Fruit fly (Drosophila melanogaster): ENCODE data around the gene CG9588.

The CG9588 gene

dm6 chr3R:13646729-13647633 lies 29.5 kb downstream of the CG9588 start, which contains the start of gene rin:
TSS of gene rin (plus strand) at chr3R:13647004.
- TF ChIP-seq bsh (GFP tag; optimal IDR thresholded peaks at IDR 0.05) (peak in 1 of 2 experiments; percentile 80), Fer1 (GFP tag; optimal IDR thresholded peaks at IDR 0.05) (peak; percentile 15), MESR4 (GFP tag; optimal IDR thresholded peaks at IDR 0.05) (peak; percentile 49), CG6689 (GFP tag; IDR thresholded peaks at IDR 0.05) (peak; percentile 84), Sox100B (GFP tag; optimal IDR thresholded peaks at IDR 0.05) (no peak), dm (GFP tag; optimal IDR thresholded peaks at IDR 0.05) (peak; percentile 2), CG14710 (tag; optimal IDR thresholded peaks at IDR 0.05) (peak; percentile 99), CG9932 (GFP tag; IDR thresholded peaks at IDR 0.05) (peak; percentile 71), sqz (GFP tag; optimal IDR thresholded peaks at IDR 0.05) (peak; percentile 41), Rfx (GFP tag; IDR thresholded peaks at IDR 0.05) (peak; percentile 30; the same call in 1 of the 2 replicates), zf30C (GFP tag; optimal IDR thresholded peaks at IDR 0.05) (peak; percentile 35), row (GFP tag; IDR thresholded peaks at IDR 0.05) (peak; percentile 71), CG31365 (tag; optimal IDR thresholded peaks at IDR 0.05) (no peak), cg (GFP tag; optimal IDR thresholded peaks at IDR 0.05) (peak; percentile 92), chinmo (GFP tag; IDR thresholded peaks at IDR 0.05; ENCODE audit: partially characterized antibody) (0 out of 4 replicates have a peak, but pooled peaks have one; percentile 72), nom (GFP tag; optimal IDR thresholded peaks at IDR 0.05) (peak; percentile 80), NK7.1 (GFP tag; optimal IDR thresholded peaks at IDR 0.05) (no peak), Trl (optimal IDR thresholded peaks at IDR 0.05) (peak in 1 of 2 experiments; percentile 49), Trl (GFP tag; optimal IDR thresholded peaks at IDR 0.05) (no peak), stwl (tag; optimal IDR thresholded peaks at IDR 0.05) (peak; percentile 17), rib (GFP tag; IDR thresholded peaks at IDR 0.05) (peak; percentile 39; the same call in 1 of the 2 replicates), Max (GFP tag; optimal IDR thresholded peaks at IDR 0.05) (peak; percentile 18), slbo (GFP tag; IDR thresholded peaks at IDR 0.05) (peak; percentile 27; the same call in 1 of the 2 replicates), CG4617 (GFP tag; optimal IDR thresholded peaks at IDR 0.05; ENCODE audit: borderline replicate concordance) (peak; percentile 8), nerfin-1 (tag; optimal IDR thresholded peaks at IDR 0.05) (peak; percentile 23), gfzf (GFP tag; optimal IDR thresholded peaks at IDR 0.05) (peak; percentile 37), CG17802 (tag; optimal IDR thresholded peaks at IDR 0.05) (peak; percentile 94), wek (GFP tag; optimal IDR thresholded peaks at IDR 0.05) (no peak), CG2120 (GFP tag; optimal IDR thresholded peaks at IDR 0.05) (peak; percentile 34), bigmax (GFP tag; optimal IDR thresholded peaks at IDR 0.05) (peak; percentile 45), insv (GFP tag; optimal IDR thresholded peaks at IDR 0.05) (peak in 1 of 2 experiments; percentile 13), ERR (GFP tag; optimal IDR thresholded peaks at IDR 0.05) (no peak), slp2 (GFP tag; optimal IDR thresholded peaks at IDR 0.05) (peak; percentile 5), pho (GFP tag; optimal IDR thresholded peaks at IDR 0.05) (no peak), sens (GFP tag) (peak; percentile 62), CG3838 (GFP tag; optimal IDR thresholded peaks at IDR 0.05) (no peak), Ets97D (GFP tag; optimal IDR thresholded peaks at IDR 0.05) (peak; percentile 29), BtbVII (GFP tag; optimal IDR thresholded peaks at IDR 0.05) (no peak), en (GFP tag; optimal IDR thresholded peaks at IDR 0.05) (no peak), Doc3 (GFP tag; IDR thresholded peaks at IDR 0.05; ENCODE audit: partially characterized antibody) (0 out of 3 replicates have a peak, but pooled peaks have one; percentile 9), Med (GFP tag) (peak; percentile 28), ssp (GFP tag; IDR thresholded peaks at IDR 0.05) (peak; percentile 9; the same call in 1 of the 2 replicates), CG17359 (tag; optimal IDR thresholded peaks at IDR 0.05) (no peak), tup (GFP tag; optimal IDR thresholded peaks at IDR 0.05) (no peak), pzg (GFP tag; optimal IDR thresholded peaks at IDR 0.05) (peak; percentile 39), CG11504 (tag; optimal IDR thresholded peaks at IDR 0.05) (no peak), nau (GFP tag; optimal IDR thresholded peaks at IDR 0.05) (no peak), phol (tag; optimal IDR thresholded peaks at IDR 0.05) (peak; percentile 91)
